Fruit fly (Drosophila melanogaster) S2 (cell line): Measurements from ENCODE around the gene Zasp67.

ENCODE experiments used
- CG8478 ChIP-seq: fragments of >200 bp; optimal IDR thresholded peaks from 2 replicates; lab custom pipeline; 2018
- CTCF ChIP-seq, 2 experiments: fragments of >200 bp; optimal IDR thresholded peaks; 2 replicates each; lab custom pipeline; 2018

DNA sequence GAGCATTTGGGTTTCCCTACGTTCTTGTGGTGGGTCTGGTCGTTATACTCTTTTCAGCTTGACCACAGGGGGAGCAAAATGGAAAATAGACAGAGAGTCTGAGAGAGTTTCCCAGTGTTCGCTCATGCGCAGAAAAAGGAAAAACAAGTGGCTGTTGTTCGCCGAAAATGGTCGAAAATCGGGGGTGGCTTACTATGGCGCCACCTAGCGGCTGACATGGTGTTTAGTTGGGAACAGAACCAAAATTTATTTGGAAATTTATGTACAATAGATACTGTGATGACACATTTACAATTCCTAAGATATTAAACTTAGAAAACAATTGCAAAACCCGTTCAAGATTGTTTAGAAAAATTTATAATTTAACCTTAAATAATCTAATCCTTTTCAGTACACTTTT, 45.9 kb downstream of the Zasp67 start:
- TF ChIP-seq CG8478 = no peak
- peak; percentile 89 to 90 for TF ChIP-seq CTCF (optimal IDR thresholded peaks at IDR 0.05; lab: Kevin White, UChicago)
